ENCODE assay signal across 3 fruit fly cellular contexts in genomic region chrX:8131693-8132313, dm6.
TF ChIP-seq lines count a peak whose summit lies in the region.

TSS of gene CG10958 (plus strand) at chrX:8132285.

TF ChIP-seq in whole organism, embryonic, 481 proteins besides CTCF, POLR2A, EP300 and RAD21 (continued from another document and continues in another):
- TF ChIP-seq twi (tag; optimal IDR thresholded peaks at IDR 0.05; lab: Kevin White, UChicago) (no peak), CG10431 (GFP tag; optimal IDR thresholded peaks at IDR 0.05; lab: Kevin White, UChicago) (peak; percentile 13), D19A (tag; optimal IDR thresholded peaks at IDR 0.05; lab: Kevin White, UChicago) (peak; percentile 1), nom (GFP tag; optimal IDR thresholded peaks at IDR 0.05; lab: Kevin White, UChicago) (peak; percentile 37), dysf (GFP tag; IDR thresholded peaks at IDR 0.05; lab: Robert Waterston, UW) (peak; percentile 37; the same call in 2 of the 3 replicates), cas (GFP tag; IDR thresholded peaks at IDR 0.05; lab: Robert Waterston, UW) (no peak), Six4 (GFP tag; optimal IDR thresholded peaks at IDR 0.05; lab: Kevin White, UChicago) (peak; percentile 63), CG30431 (GFP tag; optimal IDR thresholded peaks at IDR 0.05; lab: Kevin White, UChicago) (no peak), CG14965 (GFP tag; optimal IDR thresholded peaks at IDR 0.05; lab: Kevin White, UChicago; ENCODE audit: borderline replicate concordance) (no peak), CG11695 (GFP tag; IDR thresholded peaks at IDR 0.05; lab: Robert Waterston, UW) (peak; percentile 36; the same call in 1 of the 3 replicates), ranshi (GFP tag; IDR thresholded peaks at IDR 0.05; lab: Robert Waterston, UW) (no peak), Spps (tag; optimal IDR thresholded peaks at IDR 0.05; lab: Kevin White, UChicago) (no peak), CG11247 (GFP tag; IDR thresholded peaks at IDR 0.05; lab: Robert Waterston, UW) (peak; percentile 30), Hsf (GFP tag; optimal IDR thresholded peaks at IDR 0.05; lab: Kevin White, UChicago) (peak; percentile 47), CG1602 (GFP tag; optimal IDR thresholded peaks at IDR 0.05; lab: Kevin White, UChicago) (peak; percentile 47), CG12659 (GFP tag; optimal IDR thresholded peaks at IDR 0.05; lab: Kevin White, UChicago) (peak; percentile 48), fru (optimal IDR thresholded peaks at IDR 0.05; lab: Kevin White, UChicago) (no peak), CG18476 (GFP tag; optimal IDR thresholded peaks at IDR 0.05; lab: Kevin White, UChicago) (peak; percentile 32), E2f2 (GFP tag; IDR thresholded peaks at IDR 0.05; lab: Robert Waterston, UW) (peak; percentile 55), CG12236 (GFP tag; optimal IDR thresholded peaks at IDR 0.05; lab: Kevin White, UChicago) (no peak), Hr78 (GFP tag; optimal IDR thresholded peaks at IDR 0.05; lab: Kevin White, UChicago) (peak in 1 of 2 experiments; percentile 61), E2f1 (GFP tag; IDR thresholded peaks at IDR 0.05; lab: Robert Waterston, UW) (no peak), odd (GFP tag; optimal IDR thresholded peaks at IDR 0.05; lab: Kevin White, UChicago) (peak; percentile 14), Rfx (GFP tag; IDR thresholded peaks at IDR 0.05; lab: Robert Waterston, UW) (peak; percentile 66), Xbp1 (GFP tag; optimal IDR thresholded peaks at IDR 0.05; lab: Kevin White, UChicago) (peak; percentile 62), CG18011 (GFP tag; optimal IDR thresholded peaks at IDR 0.05; lab: Kevin White, UChicago) (peak; percentile 60), Nf-YA (GFP tag; IDR thresholded peaks at IDR 0.05; lab: Robert Waterston, UW) (no peak), CG6689 (GFP tag; IDR thresholded peaks at IDR 0.05; lab: Robert Waterston, UW) (peak; percentile 64; the same call in 1 of the 2 replicates), prd (optimal IDR thresholded peaks at IDR 0.05; lab: Kevin White, UChicago) (no peak), prd (GFP tag; IDR thresholded peaks at IDR 0.05; lab: Robert Waterston, UW) (peak; percentile 73), abd-A (tag; optimal IDR thresholded peaks at IDR 0.05; lab: Kevin White, UChicago) (no peak), Hey (tag; optimal IDR thresholded peaks at IDR 0.05; lab: Kevin White, UChicago) (no peak), Nf-YC (tag; optimal IDR thresholded peaks at IDR 0.05; lab: Kevin White, UChicago) (peak; percentile 35), CG10366 (GFP tag; IDR thresholded peaks at IDR 0.05; lab: Robert Waterston, UW) (peak; percentile 60), CG6175 (GFP tag; IDR thresholded peaks at IDR 0.05; lab: Robert Waterston, UW) (no peak), ind (GFP tag; optimal IDR thresholded peaks at IDR 0.05; lab: Kevin White, UChicago) (peak; percentile 62), CG2199 (GFP tag; IDR thresholded peaks at IDR 0.05; lab: Robert Waterston, UW) (no peak), tup (GFP tag; optimal IDR thresholded peaks at IDR 0.05; lab: Kevin White, UChicago) (peak; percentile 20), NC2β (GFP tag; optimal IDR thresholded peaks at IDR 0.05; lab: Kevin White, UChicago) (no peak), cato (GFP tag; optimal IDR thresholded peaks at IDR 0.05; lab: Kevin White, UChicago; ENCODE audit: borderline replicate concordance) (peak; percentile 11), HLH4C (GFP tag; IDR thresholded peaks at IDR 0.05; lab: Robert Waterston, UW; ENCODE audit: partially characterized antibody) (no peak), HmgZ (tag; optimal IDR thresholded peaks at IDR 0.05; lab: Kevin White, UChicago) (peak; percentile 39), az2 (GFP tag; optimal IDR thresholded peaks at IDR 0.05; lab: Kevin White, UChicago) (peak; percentile 36), CG14441 (GFP tag; IDR thresholded peaks at IDR 0.05; lab: Robert Waterston, UW) (peak; percentile 56)

TF ChIP-seq in whole organism, prepupa, 60 proteins besides CTCF, POLR2A, EP300 and RAD21 (continued from another document):
- TF ChIP-seq ss (GFP tag; optimal IDR thresholded peaks at IDR 0.05; lab: Kevin White, UChicago), result no peak
- no peak for TF ChIP-seq dsx (GFP tag; optimal IDR thresholded peaks at IDR 0.05; lab: Kevin White, UChicago; ENCODE audit: poor library complexity, severe bottlenecking)
- TF ChIP-seq CG11294 (GFP tag; IDR thresholded peaks at IDR 0.05; lab: Robert Waterston, UW), result no peak; the same call in 1 of the 2 replicates
- peak; percentile 63; the same call in 2 of the 3 replicates for TF ChIP-seq CG6163 (GFP tag; IDR thresholded peaks at IDR 0.05; lab: Robert Waterston, UW)
- TF ChIP-seq fkh (GFP tag; optimal IDR thresholded peaks at IDR 0.05; lab: Kevin White, UChicago), result peak; percentile 90
- TF ChIP-seq Lpt (GFP tag; optimal IDR thresholded peaks at IDR 0.05; lab: Kevin White, UChicago), result peak; percentile 6
- TF ChIP-seq topi (GFP tag; optimal IDR thresholded peaks at IDR 0.05; lab: Kevin White, UChicago), result peak; percentile 65
- TF ChIP-seq svp (GFP tag; lab: Kevin White, UChicago), result peak; percentile 85
- TF ChIP-seq salr (GFP tag; optimal IDR thresholded peaks at IDR 0.05; lab: Kevin White, UChicago), result no peak
- no peak for TF ChIP-seq spab (GFP tag; optimal IDR thresholded peaks at IDR 0.05; lab: Kevin White, UChicago)
- peak; percentile 69 for TF ChIP-seq CG10631 (GFP tag; optimal IDR thresholded peaks at IDR 0.05; lab: Kevin White, UChicago)
- TF ChIP-seq CG11762 (GFP tag; optimal IDR thresholded peaks at IDR 0.05; lab: Kevin White, UChicago; ENCODE audit: insufficient read depth), result no peak
- TF ChIP-seq CG7368 (GFP tag; optimal IDR thresholded peaks at IDR 0.05; lab: Kevin White, UChicago), result no peak
- peak; percentile 74 for TF ChIP-seq achi (GFP tag; optimal IDR thresholded peaks at IDR 0.05; lab: Kevin White, UChicago)
- TF ChIP-seq CG10669 (GFP tag; optimal IDR thresholded peaks at IDR 0.05; lab: Kevin White, UChicago), result no peak
- no peak for TF ChIP-seq CG32006 (GFP tag; optimal IDR thresholded peaks at IDR 0.05; lab: Kevin White, UChicago)
- TF ChIP-seq CG8119 (GFP tag; IDR thresholded peaks at IDR 0.05; lab: Robert Waterston, UW), result no peak; the same call in 2 of the 3 replicates
- peak; percentile 57 for TF ChIP-seq Eip93F (GFP tag; optimal IDR thresholded peaks at IDR 0.05; lab: Kevin White, UChicago)
- peak; percentile 25 for TF ChIP-seq fd85E (GFP tag; optimal IDR thresholded peaks at IDR 0.05; lab: Kevin White, UChicago)
- TF ChIP-seq CG6854 (GFP tag; optimal IDR thresholded peaks at IDR 0.05; lab: Kevin White, UChicago), result peak; percentile 34
- no peak for TF ChIP-seq CG9139 (GFP tag; optimal IDR thresholded peaks at IDR 0.05; lab: Kevin White, UChicago)
- TF ChIP-seq Sox14 (GFP tag; optimal IDR thresholded peaks at IDR 0.05; lab: Kevin White, UChicago), result peak; percentile 48
- TF ChIP-seq esn (GFP tag; optimal IDR thresholded peaks at IDR 0.05; lab: Kevin White, UChicago), result peak; percentile 72
- peak; percentile 52 for TF ChIP-seq CG8632 (GFP tag; optimal IDR thresholded peaks at IDR 0.05; lab: Kevin White, UChicago)
- peak; percentile 48 for TF ChIP-seq eg (GFP tag; IDR thresholded peaks at IDR 0.05; lab: Robert Waterston, UW)
- TF ChIP-seq CG6276 (GFP tag; optimal IDR thresholded peaks at IDR 0.05; lab: Kevin White, UChicago), result no peak
- no peak for TF ChIP-seq fd59A (GFP tag; optimal IDR thresholded peaks at IDR 0.05; lab: Kevin White, UChicago)
- peak; percentile 34 for TF ChIP-seq CG11902 (GFP tag; optimal IDR thresholded peaks at IDR 0.05; lab: Kevin White, UChicago)
- peak; percentile 60 for TF ChIP-seq CG34406 (GFP tag; optimal IDR thresholded peaks at IDR 0.05; lab: Kevin White, UChicago)
- peak; percentile 35 for TF ChIP-seq CG31627 (GFP tag; optimal IDR thresholded peaks at IDR 0.05; lab: Kevin White, UChicago)
- TF ChIP-seq CG16779 (tag; optimal IDR thresholded peaks at IDR 0.05; lab: Kevin White, UChicago), result no peak
- TF ChIP-seq CG4318 (GFP tag; optimal IDR thresholded peaks at IDR 0.05; lab: Kevin White, UChicago), result no peak
- 0 out of 2 replicates have a peak, but pooled peaks have one; percentile 12 for TF ChIP-seq Gug (GFP tag; IDR thresholded peaks at IDR 0.05; lab: Robert Waterston, UW)
- no peak for TF ChIP-seq Hr38 (GFP tag; optimal IDR thresholded peaks at IDR 0.05; lab: Kevin White, UChicago)
- no peak for TF ChIP-seq CG6808 (GFP tag; optimal IDR thresholded peaks at IDR 0.05; lab: Kevin White, UChicago)
- TF ChIP-seq Sox15 (GFP tag; optimal IDR thresholded peaks at IDR 0.05; lab: Kevin White, UChicago), result peak; percentile 16
- peak; percentile 73 for TF ChIP-seq CG3919 (GFP tag; optimal IDR thresholded peaks at IDR 0.05; lab: Kevin White, UChicago)
- no peak for TF ChIP-seq Met (GFP tag; optimal IDR thresholded peaks at IDR 0.05; lab: Kevin White, UChicago)
- peak; percentile 36 for TF ChIP-seq net (GFP tag; optimal IDR thresholded peaks at IDR 0.05; lab: Kevin White, UChicago)
- TF ChIP-seq lz (GFP tag; optimal IDR thresholded peaks at IDR 0.05; lab: Kevin White, UChicago), result peak; percentile 61
TF ChIP-seq in whole organism, prepupa: peak in this region for 36.

TF ChIP-seq in whole organism, wandering third instar larva, 38 proteins besides CTCF, POLR2A, EP300 and RAD21 (continued from another document):
- TF ChIP-seq HLH106 (tag; optimal IDR thresholded peaks at IDR 0.05; lab: Kevin White, UChicago) (peak; percentile 47), Vsx2 (GFP tag; optimal IDR thresholded peaks at IDR 0.05; lab: Kevin White, UChicago; ENCODE audit: partially characterized antibody) (no peak), tai (GFP tag; optimal IDR thresholded peaks at IDR 0.05; lab: Kevin White, UChicago) (no peak), rgr (GFP tag; optimal IDR thresholded peaks at IDR 0.05; lab: Kevin White, UChicago) (peak; percentile 77), Jra (GFP tag; optimal IDR thresholded peaks at IDR 0.05; lab: Kevin White, UChicago) (peak; percentile 52), Sp1 (GFP tag; optimal IDR thresholded peaks at IDR 0.05; lab: Kevin White, UChicago) (peak; percentile 54), Hr78 (GFP tag; optimal IDR thresholded peaks at IDR 0.05; lab: Kevin White, UChicago) (no peak), sv (GFP tag; optimal IDR thresholded peaks at IDR 0.05; lab: Kevin White, UChicago) (no peak), pan (optimal IDR thresholded peaks at IDR 0.05; lab: Kevin White, UChicago) (no peak), Dif (GFP tag; optimal IDR thresholded peaks at IDR 0.05; lab: Kevin White, UChicago; ENCODE audit: partially characterized antibody) (no peak), foxo (GFP tag; optimal IDR thresholded peaks at IDR 0.05; lab: Kevin White, UChicago) (peak in 1 of 2 experiments; percentile 81), woc (GFP tag; optimal IDR thresholded peaks at IDR 0.05; lab: Kevin White, UChicago) (no peak), dl (GFP tag; optimal IDR thresholded peaks at IDR 0.05; lab: Kevin White, UChicago; ENCODE audit: insufficient read depth in 1 of 2, partially characterized antibody in 2 of 2) (no peak), Hr83 (GFP tag; optimal IDR thresholded peaks at IDR 0.05; lab: Kevin White, UChicago; ENCODE audit: poor library complexity, severe bottlenecking) (no peak)
